Worm (Caenorhabditis elegans): Measurements from ENCODE around the gene hpo-25.

hpo-25 gene

DNA sequence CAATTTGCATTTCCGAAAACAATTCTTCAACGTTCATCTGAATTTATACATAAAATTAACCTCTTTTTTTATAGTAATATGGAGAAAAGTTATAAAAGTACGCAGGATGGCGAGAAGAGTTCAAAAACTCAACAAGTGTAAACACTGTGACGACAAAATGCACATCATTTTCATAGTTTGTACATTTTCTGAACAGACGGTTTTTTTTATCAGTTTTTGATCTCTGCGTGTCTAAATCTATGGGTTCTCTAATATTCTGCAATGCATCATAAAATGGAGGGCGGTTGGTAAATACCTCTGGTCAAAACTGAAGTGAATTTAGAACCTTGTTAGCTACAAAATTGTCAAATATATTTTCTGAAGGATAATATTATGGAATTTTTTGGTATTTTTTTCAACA is 46.4 kb downstream of the hpo-25 start, which contains the start of gene fbxa-4 (continued):
- TF ChIP-seq nhr-71 (tag; optimal IDR thresholded peaks at IDR 0.05): no peak
- no peak for TF ChIP-seq nhr-12 (tag; optimal IDR thresholded peaks at IDR 0.05)
- TF ChIP-seq pax-3 (tag; optimal IDR thresholded peaks at IDR 0.05): no peak

DNA sequence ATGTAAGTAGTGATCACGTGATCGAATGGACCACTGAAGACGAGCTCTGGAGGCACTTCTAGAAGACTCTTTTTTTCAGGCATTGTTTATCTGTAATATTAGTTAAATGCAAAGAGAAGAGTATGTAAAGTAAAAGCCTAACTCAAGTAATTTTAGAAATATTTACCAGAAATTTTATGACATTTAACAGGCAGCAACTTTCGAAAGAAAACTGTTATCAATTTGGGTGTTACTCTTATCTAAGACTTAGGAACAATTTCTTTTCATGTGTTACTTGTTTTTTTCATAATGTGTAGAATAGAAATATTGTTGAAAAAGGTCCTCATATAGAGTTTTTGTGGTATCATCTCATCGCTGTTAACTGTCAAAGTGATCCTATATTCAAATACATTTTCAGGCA is 48.8 kb downstream of the hpo-25 start, which contains the start of the genes F42G2.5 and F42G2.7:
Gene F42G2.5, minus strand, starts transcription at position 101 of the 400 bp plus-strand sequence.
Gene F42G2.7, plus strand, starts transcription at position 270 of the 400 bp plus-strand sequence.
- no peak for TF ChIP-seq vab-15 (tag; optimal IDR thresholded peaks at IDR 0.05)
- no peak for TF ChIP-seq lir-3 (tag; optimal IDR thresholded peaks at IDR 0.05; ENCODE audit: poor library complexity)
- TF ChIP-seq nhr-76 (tag; optimal IDR thresholded peaks at IDR 0.05): no peak

DNA sequence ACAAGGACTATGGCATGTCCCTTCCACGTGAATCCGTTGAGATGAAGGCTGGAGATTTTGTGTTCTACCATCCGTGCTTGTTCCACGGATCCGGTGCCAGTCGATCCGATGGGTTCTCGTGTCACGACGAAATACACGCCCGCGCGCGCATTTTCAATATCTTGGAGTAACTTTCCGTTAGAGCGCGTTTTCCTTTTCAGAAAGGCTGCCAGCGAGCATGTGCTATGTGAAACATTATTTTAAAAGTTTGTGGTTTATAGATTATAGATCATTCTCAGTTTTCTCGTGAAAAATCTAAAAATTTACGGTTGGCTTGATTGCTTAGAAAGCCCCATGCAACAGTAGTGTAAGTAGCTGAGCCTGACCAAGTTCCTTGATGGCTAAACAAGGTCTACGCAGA is 49.8 kb downstream of the hpo-25 start, which contains the start of gene fbxc-20:
Gene fbxc-20, plus strand, starts transcription at position 301 of the 400 bp plus-strand sequence.
- TF ChIP-seq xbp-1 (tag; optimal IDR thresholded peaks at IDR 0.05) (no peak), fos-1 (tag; optimal IDR thresholded peaks at IDR 0.05) (no peak), nhr-90 (tag; optimal IDR thresholded peaks at IDR 0.05; ENCODE audit: poor library complexity) (no peak), nhr-71 (tag; optimal IDR thresholded peaks at IDR 0.05) (no peak), efl-3 (GFP tag; optimal IDR thresholded peaks at IDR 0.05) (no peak)
